Worm (Caenorhabditis elegans) whole organism, young adult: ENCODE results near the gene F20B6.6.

Experiments
- hlh-26 ChIP-seq: fragments of 200-800 bp; sonication (Bioruptor generic); conservative IDR thresholded peaks from 2 replicates; pipeline ENCODE4 v1.3.6; 2022; ENCODE audit warnings: missing genetic modification reagents, missing genetic modification characterization, missing compliant biosample characterization
- lsl-1 ChIP-seq: fragments of 200-800 bp; sonication (Bioruptor generic); optimal IDR thresholded peaks from 2 replicates; lab custom pipeline; 2018; ENCODE audit warnings: mild to moderate bottlenecking, missing genetic modification characterization, moderate library complexity, missing compliant biosample characterization

ce11 chrX:4219487-4219886, 17.5 kb upstream of the F20B6.6 start:
- no peak for TF ChIP-seq lsl-1 (GFP tag; lab: Kevin White, UChicago)
- TF ChIP-seq hlh-26 (GFP tag; lab: Robert Waterston, UW): no peak
